Worm (Caenorhabditis elegans) whole organism, L3 larva: ENCODE results near the gene srab-1.

Source experiments
- R02D3.7 ChIP-seq: fragments of 150-350 bp; optimal IDR thresholded peaks from 2 replicates; lab custom pipeline; 2014; ENCODE audit warnings: missing biosample characterization, missing genetic modification characterization
- aly-2 ChIP-seq: fragments of 150-350 bp; optimal IDR thresholded peaks from 2 replicates; lab custom pipeline; 2014; ENCODE audit warnings: missing biosample characterization, missing genetic modification characterization
- ama-1 ChIP-seq: fragments of 150-350 bp; optimal IDR thresholded peaks from 2 replicates; lab custom pipeline; 2018
- ceh-28 ChIP-seq: fragments of 150-350 bp; optimal IDR thresholded peaks from 2 replicates; lab custom pipeline; 2014; ENCODE audit warnings: missing biosample characterization, missing genetic modification reagents, missing genetic modification characterization
- daf-12 ChIP-seq: fragments of 150-350 bp; optimal IDR thresholded peaks from 2 replicates; lab custom pipeline; 2014; ENCODE audit warnings: missing biosample characterization, missing genetic modification reagents, missing genetic modification characterization
- egl-27 ChIP-seq: sonication (generic microtip); optimal IDR thresholded peaks from 4 replicates; lab custom pipeline; 2017; ENCODE audit warnings: missing biosample characterization, missing genetic modification reagents, missing genetic modification characterization
- egl-5 ChIP-seq: fragments of 150-350 bp; optimal IDR thresholded peaks from 2 replicates; lab custom pipeline; 2017; ENCODE audit warnings: missing biosample characterization, missing genetic modification reagents, missing genetic modification characterization, inconsistent platforms
- elt-1 ChIP-seq: fragments of 150-350 bp; optimal IDR thresholded peaks from 2 replicates; lab custom pipeline; 2014; ENCODE audit warnings: missing biosample characterization, missing genetic modification characterization
- elt-2 ChIP-seq: sonication (generic microtip); optimal IDR thresholded peaks from 2 replicates; lab custom pipeline; 2016; ENCODE audit warnings: missing genetic modification reagents, mild to moderate bottlenecking, missing genetic modification characterization, missing compliant biosample characterization
- elt-3 ChIP-seq, 3 experiments: fragments of 150-350 bp in 1 of 3; sonication (generic microtip) in 2 of 3; optimal IDR thresholded peaks; 2 replicates in 2 of 3; 4 replicates in 1 of 3; lab custom pipeline; 2014 to 2017; ENCODE audit warnings: missing biosample characterization in 3 of 3, missing genetic modification characterization in 3 of 3
- fkh-2 ChIP-seq: fragments of 150-350 bp; optimal IDR thresholded peaks from 2 replicates; lab custom pipeline; 2014; ENCODE audit warnings: missing biosample characterization, missing genetic modification reagents, missing genetic modification characterization
- fos-1 ChIP-seq: fragments of 150-350 bp; optimal IDR thresholded peaks from 2 replicates; lab custom pipeline; 2014; ENCODE audit warnings: missing biosample characterization, missing genetic modification characterization
- hmg-11 ChIP-seq: sonication (generic microtip); optimal IDR thresholded peaks from 2 replicates; lab custom pipeline; 2016; ENCODE audit warnings: missing genetic modification characterization, missing compliant biosample characterization
- lin-15B ChIP-seq: fragments of 150-350 bp; optimal IDR thresholded peaks from 2 replicates; lab custom pipeline; 2014; ENCODE audit warnings: missing biosample characterization, missing genetic modification characterization
- lin-39 ChIP-seq: fragments of 150-350 bp; optimal IDR thresholded peaks from 2 replicates; lab custom pipeline; 2018; ENCODE audit warnings: missing biosample characterization, missing genetic modification reagents, missing genetic modification characterization
- lsy-12 ChIP-seq: sonication (generic microtip); optimal IDR thresholded peaks from 2 replicates; lab custom pipeline; 2016; ENCODE audit warnings: mild to moderate bottlenecking, missing genetic modification characterization, missing compliant biosample characterization
- mdl-1 ChIP-seq: fragments of 150-350 bp; optimal IDR thresholded peaks from 2 replicates; lab custom pipeline; 2014; ENCODE audit warnings: missing biosample characterization, missing genetic modification characterization
- mml-1 ChIP-seq: fragments of 150-350 bp; sonication (generic microtip); optimal IDR thresholded peaks from 3 replicates; lab custom pipeline; 2014; ENCODE audit warnings: missing biosample characterization, missing genetic modification characterization
- nfya-1 ChIP-seq: sonication (generic microtip); optimal IDR thresholded peaks from 2 replicates; lab custom pipeline; 2017; ENCODE audit warnings: missing genetic modification characterization, mild to moderate bottlenecking, missing compliant biosample characterization, antibody characterized with exemption, moderate library complexity; ENCODE audit not compliant: insufficient read depth
- nhr-11 ChIP-seq: fragments of 150-350 bp; optimal IDR thresholded peaks from 2 replicates; lab custom pipeline; 2014; ENCODE audit warnings: missing biosample characterization, missing genetic modification characterization
- nhr-23 ChIP-seq: fragments of 150-350 bp; optimal IDR thresholded peaks from 2 replicates; lab custom pipeline; 2014; ENCODE audit warnings: missing biosample characterization, missing genetic modification reagents, missing genetic modification characterization
- nhr-25 ChIP-seq: sonication (generic microtip); optimal IDR thresholded peaks from 2 replicates; lab custom pipeline; 2017; ENCODE audit warnings: missing biosample characterization, missing genetic modification characterization
- nhr-43 ChIP-seq: sonication (generic microtip); optimal IDR thresholded peaks from 2 replicates; lab custom pipeline; 2016; ENCODE audit warnings: mild to moderate bottlenecking, missing genetic modification characterization, missing compliant biosample characterization; ENCODE audit not compliant: poor library complexity, severe bottlenecking
- nhr-76 ChIP-seq: fragments of 150-350 bp; sonication (generic microtip); optimal IDR thresholded peaks from 5 replicates; lab custom pipeline; 2014; ENCODE audit warnings: missing biosample characterization, missing genetic modification characterization
- nhr-77 ChIP-seq: fragments of 150-350 bp; optimal IDR thresholded peaks from 2 replicates; lab custom pipeline; 2014; ENCODE audit warnings: missing biosample characterization, missing genetic modification characterization
- pha-4 ChIP-seq: fragments of 150-350 bp; optimal IDR thresholded peaks from 2 replicates; lab custom pipeline; 2014; ENCODE audit warnings: missing biosample characterization, missing genetic modification reagents, missing genetic modification characterization
- sea-2 ChIP-seq: fragments of 150-350 bp; sonication (generic microtip); optimal IDR thresholded peaks from 4 replicates; lab custom pipeline; 2014; ENCODE audit warnings: missing biosample characterization, missing genetic modification reagents, missing genetic modification characterization
- snpc-4 ChIP-seq: fragments of 150-350 bp; optimal IDR thresholded peaks from 2 replicates; lab custom pipeline; 2014; ENCODE audit warnings: missing biosample characterization, missing genetic modification characterization
- tbx-2 ChIP-seq: sonication (generic microtip); optimal IDR thresholded peaks from 2 replicates; lab custom pipeline; 2016; ENCODE audit warnings: mild to moderate bottlenecking, missing genetic modification characterization, missing compliant biosample characterization
- unc-39 ChIP-seq: sonication (generic microtip); optimal IDR thresholded peaks from 4 replicates; lab custom pipeline; 2017; ENCODE audit warnings: missing biosample characterization, missing genetic modification characterization
- unc-62 ChIP-seq: fragments of 150-350 bp; sonication (generic microtip); optimal IDR thresholded peaks from 4 replicates; lab custom pipeline; 2014; ENCODE audit warnings: missing biosample characterization, missing genetic modification reagents, missing genetic modification characterization
- ztf-4 ChIP-seq: fragments of 150-350 bp; optimal IDR thresholded peaks from 2 replicates; lab custom pipeline; 2014; ENCODE audit warnings: missing biosample characterization, missing genetic modification characterization

The srab-1 gene

ce11 chrV:5064761-5065421, 37.0 kb downstream of the srab-1 start, which contains the start of gene mlk-1 (continued):
- TF ChIP-seq unc-39 (tag; lab: Kevin White, UChicago) (no peak), nhr-25 (peak; percentile 39), nhr-11 (tag; lab: Kevin White, UChicago) (peak; percentile 66), elt-3 (tag; optimal IDR thresholded peaks at IDR 0.05; lab: Kevin White, UChicago) (no peak), nhr-23 (tag; lab: Kevin White, UChicago) (peak; percentile 48), aly-2 (no peak), ztf-4 (no peak), lin-39 (tag; lab: Kevin White, UChicago) (peak; percentile 68), hmg-11 (peak; percentile 89), nfya-1 (tag; lab: Kevin White, UChicago) (peak; percentile 76), ceh-28 (peak; percentile 37)

ce11 chrV:5053335-5053734, 48.6 kb downstream of the srab-1 start, which contains the start of gene cwp-4:
Gene cwp-4, plus strand, starts transcription at chrV:5053635.
- TF ChIP-seq ceh-28 (no peak), nhr-11 (tag; lab: Kevin White, UChicago) (no peak), elt-2 (tag; lab: Kevin White, UChicago) (no peak), mml-1 (tag; lab: Kevin White, UChicago) (no peak), unc-39 (tag; lab: Kevin White, UChicago) (no peak), lin-39 (tag; lab: Kevin White, UChicago) (no peak), elt-1 (tag; lab: Kevin White, UChicago) (no peak), nhr-25 (no peak), pha-4 (no peak), nhr-43 (tag; lab: Kevin White, UChicago) (no peak), tbx-2 (tag; lab: Kevin White, UChicago) (no peak), fkh-2 (no peak), nhr-76 (tag; lab: Kevin White, UChicago) (no peak), lsy-12 (no peak), snpc-4 (no peak)

- TF ChIP-seq lin-15B (tag; lab: Kevin White, UChicago) = no peak
- TF ChIP-seq lsy-12 = no peak
- TF ChIP-seq ztf-4 = no peak
- TF ChIP-seq nhr-25 = no peak
- no peak for TF ChIP-seq nhr-77
- no peak for TF ChIP-seq sea-2 (GFP tag; lab: Kevin White, UChicago)
- no peak for TF ChIP-seq nhr-76 (tag; lab: Kevin White, UChicago)
- TF ChIP-seq unc-62 (GFP tag; lab: Kevin White, UChicago) = no peak
- no peak for TF ChIP-seq egl-27 (tag; lab: Kevin White, UChicago)
- no peak for TF ChIP-seq elt-3 (tag; optimal IDR thresholded peaks at IDR 0.05; lab: Kevin White, UChicago)
- TF ChIP-seq nhr-43 (tag; lab: Kevin White, UChicago) = no peak
- TF ChIP-seq ama-1 (lab: Kevin White, UChicago) = no peak
- no peak for TF ChIP-seq R02D3.7
- TF ChIP-seq daf-12 (tag; lab: Kevin White, UChicago) = no peak
- TF ChIP-seq lin-39 (tag; lab: Kevin White, UChicago) = no peak
- no peak for TF ChIP-seq fos-1 (tag; lab: Kevin White, UChicago)
- TF ChIP-seq elt-1 (tag; lab: Kevin White, UChicago) = no peak
- no peak for TF ChIP-seq mdl-1
- no peak for TF ChIP-seq egl-5 (tag; lab: Kevin White, UChicago)
- TF ChIP-seq snpc-4 = no peak
Observed at ce11 chrV:5052233-5052632, 49.7 kb downstream of the srab-1 start, which contains the start of gene K11D12.12. Gene K11D12.12, plus strand, starts transcription at chrV:5052261.
